Worm (Caenorhabditis elegans) whole organism, young adult: ENCODE measurements around the gene aqp-1.

ENCODE experiments used
- hsf-1 ChIP-seq: fragments of 200-800 bp; sonication (Bioruptor generic); IDR thresholded peaks from 2 replicates; pipeline ENCODE4 v1.3.6; 2022; ENCODE audit warnings: missing genetic modification reagents, missing genetic modification characterization, missing compliant biosample characterization
- lin-26 ChIP-seq: fragments of 200-800 bp; sonication (Bioruptor generic); IDR thresholded peaks from 2 replicates; pipeline ENCODE4 v1.3.6; 2022; ENCODE audit warnings: missing genetic modification reagents, missing genetic modification characterization, missing compliant biosample characterization
- sea-2 ChIP-seq: fragments of 200-800 bp; sonication (Bioruptor generic); IDR thresholded peaks from 2 replicates; pipeline ENCODE4 v1.3.6; 2022; ENCODE audit warnings: missing genetic modification characterization, missing compliant biosample characterization

ce11 chrII:7242754-7243153, 4.6 kb upstream of the aqp-1 start:
- no peak for TF ChIP-seq sea-2 (GFP tag; lab: Robert Waterston, UW)
- no peak for TF ChIP-seq lin-26 (GFP tag; lab: Robert Waterston, UW)
- no peak for TF ChIP-seq hsf-1 (GFP tag; lab: Robert Waterston, UW)
